Worm (Caenorhabditis elegans): ENCODE results near the gene BE10.5.

- TF ChIP-seq lin-15B (tag; optimal IDR thresholded peaks at IDR 0.05): no peak
- TF ChIP-seq fkh-10 (GFP tag; optimal IDR thresholded peaks at IDR 0.05): no peak
Observed at ce11 chrIII:12757367-12757766, 49.2 kb downstream of the BE10.5 start, which contains the start of gene srw-9.
